Worm (Caenorhabditis elegans) whole organism, L1 larva: ENCODE measurements around the gene erd-2.1.

ENCODE experiments used
- C34B4.2 ChIP-seq: sonication (generic microtip); optimal IDR thresholded peaks from 2 replicates; lab custom pipeline; 2017; ENCODE audit warnings: mild to moderate bottlenecking, missing genetic modification characterization, missing compliant biosample characterization
- F16B12.6 ChIP-seq: fragments of 150-350 bp; optimal IDR thresholded peaks from 2 replicates; lab custom pipeline; 2014; ENCODE audit warnings: missing biosample characterization, missing genetic modification characterization
- aha-1 ChIP-seq: fragments of 150-350 bp; optimal IDR thresholded peaks from 2 replicates; lab custom pipeline; 2014; ENCODE audit warnings: missing biosample characterization, missing genetic modification characterization
- blmp-1 ChIP-seq: fragments of 150-350 bp; optimal IDR thresholded peaks from 2 replicates; lab custom pipeline; 2014; ENCODE audit warnings: missing biosample characterization, missing genetic modification characterization
- ceh-63 ChIP-seq: fragments of 200-800 bp; sonication (Bioruptor generic); optimal IDR thresholded peaks from 2 replicates; lab custom pipeline; 2018; ENCODE audit warnings: mild to moderate bottlenecking, missing genetic modification characterization, missing compliant biosample characterization
- ceh-82 ChIP-seq, 3 experiments: fragments of 150-350 bp in 1 of 3; sonication (generic microtip) in 2 of 3; optimal IDR thresholded peaks; 2 replicates each; lab custom pipeline; 2014 to 2017; ENCODE audit warnings: missing biosample characterization in 3 of 3, missing genetic modification characterization in 3 of 3
- ceh-88 ChIP-seq: fragments of 200-800 bp; sonication (Bioruptor generic); IDR thresholded peaks from 2 replicates; pipeline ENCODE4 v1.3.6; 2022; ENCODE audit warnings: missing genetic modification characterization, missing compliant biosample characterization
- ceh-90 ChIP-seq: sonication (generic microtip); optimal IDR thresholded peaks from 2 replicates; lab custom pipeline; 2016; ENCODE audit warnings: missing genetic modification characterization, missing compliant biosample characterization
- dpl-1 ChIP-seq, 3 experiments: fragments of 150-350 bp in 2 of 3; sonication (generic microtip) in 1 of 3; optimal IDR thresholded peaks; 2 replicates each; lab custom pipeline; 2014 to 2017; ENCODE audit warnings: missing biosample characterization in 3 of 3, missing genetic modification characterization in 3 of 3, missing genetic modification reagents in 3 of 3
- efl-1 ChIP-seq, 4 experiments: fragments of 150-350 bp; optimal IDR thresholded peaks in 3 of 4; peaks in 1 of 4; 1 replicate in 1 of 4; 2 replicates in 3 of 4; lab custom pipeline; 2014; ENCODE audit warnings: missing biosample characterization in 2 of 4, missing genetic modification characterization in 2 of 4, missing genetic modification reagents in 2 of 4
- egl-13 ChIP-seq: sonication (generic microtip); optimal IDR thresholded peaks from 2 replicates; lab custom pipeline; 2016; ENCODE audit warnings: missing genotype, missing genetic modification reagents, missing genetic modification characterization, missing compliant biosample characterization
- egl-27 ChIP-seq, 2 experiments: fragments of 150-350 bp in 1 of 2; sonication (generic microtip); optimal IDR thresholded peaks; 3 replicates each; lab custom pipeline; 2017 to 2018; ENCODE audit warnings: missing biosample characterization in 2 of 2, missing genetic modification characterization in 2 of 2, missing genetic modification reagents in 2 of 2
- elt-3 ChIP-seq, 6 experiments: fragments of 150-350 bp in 1 of 6; sonication (generic microtip); optimal IDR thresholded peaks; 2 replicates each; lab custom pipeline; 2017 to 2018; ENCODE audit warnings: missing biosample characterization in 6 of 6, missing genetic modification characterization in 6 of 6, inconsistent platforms in 1 of 6
- fkh-10 ChIP-seq: sonication (generic microtip); optimal IDR thresholded peaks from 2 replicates; lab custom pipeline; 2017; ENCODE audit warnings: missing biosample characterization, missing genetic modification reagents, missing genetic modification characterization
- grh-1 ChIP-seq: fragments of 200-800 bp; sonication (Bioruptor generic); IDR thresholded peaks from 2 replicates; pipeline ENCODE4 v1.3.6; 2022; ENCODE audit warnings: missing genetic modification reagents, missing genetic modification characterization, missing compliant biosample characterization
- hlh-17 ChIP-seq: fragments of 200-800 bp; sonication (Bioruptor generic); optimal IDR thresholded peaks from 2 replicates; lab custom pipeline; 2018; ENCODE audit warnings: missing genetic modification characterization, mild to moderate bottlenecking, missing compliant biosample characterization, moderate library complexity, borderline replicate concordance
- hlh-4 ChIP-seq: sonication (generic microtip); optimal IDR thresholded peaks from 2 replicates; lab custom pipeline; 2016; ENCODE audit warnings: mild to moderate bottlenecking, missing genetic modification characterization, missing compliant biosample characterization
- hpl-2 ChIP-seq: fragments of 150-350 bp; optimal IDR thresholded peaks from 2 replicates; lab custom pipeline; 2014; ENCODE audit warnings: missing biosample characterization, missing genetic modification reagents, missing genetic modification characterization
- lin-13 ChIP-seq: fragments of 150-350 bp; optimal IDR thresholded peaks from 2 replicates; lab custom pipeline; 2014; ENCODE audit warnings: missing biosample characterization, missing genetic modification reagents, missing genetic modification characterization
- lin-14 ChIP-seq: fragments of 200-800 bp; sonication (Bioruptor generic); optimal IDR thresholded peaks from 2 replicates; lab custom pipeline; 2018; ENCODE audit warnings: mild to moderate bottlenecking, missing genetic modification characterization, moderate library complexity, missing compliant biosample characterization
- lin-15B ChIP-seq: fragments of 150-350 bp; sonication (generic microtip); optimal IDR thresholded peaks from 3 replicates; lab custom pipeline; 2014; ENCODE audit warnings: missing biosample characterization, missing genetic modification characterization
- lin-35 ChIP-seq, 2 experiments: fragments of 150-350 bp; optimal IDR thresholded peaks; 2 replicates each; lab custom pipeline; 2014; ENCODE audit warnings: missing biosample characterization in 2 of 2, missing genetic modification characterization in 2 of 2, missing genetic modification reagents in 2 of 2
- lsy-2 ChIP-seq, 2 experiments: fragments of 150-350 bp; optimal IDR thresholded peaks; 2 replicates each; lab custom pipeline; 2014; ENCODE audit warnings: missing biosample characterization in 2 of 2, missing genetic modification characterization in 2 of 2
- mab-9 ChIP-seq: fragments of 200-800 bp; sonication (Bioruptor generic); IDR thresholded peaks from 2 replicates; pipeline ENCODE4 v1.3.6; 2022; ENCODE audit warnings: missing genetic modification reagents, missing genetic modification characterization, missing compliant biosample characterization
- mep-1 ChIP-seq: fragments of 150-350 bp; optimal IDR thresholded peaks from 2 replicates; lab custom pipeline; 2014; ENCODE audit warnings: missing biosample characterization, missing genetic modification characterization
- nhr-12 ChIP-seq: sonication (generic microtip); optimal IDR thresholded peaks from 2 replicates; lab custom pipeline; 2017; ENCODE audit warnings: missing biosample characterization, missing genetic modification characterization
- nhr-20 ChIP-seq: sonication (generic microtip); optimal IDR thresholded peaks from 2 replicates; lab custom pipeline; 2016; ENCODE audit warnings: mild to moderate bottlenecking, missing genetic modification characterization, missing compliant biosample characterization
- nhr-28 ChIP-seq: fragments of 150-350 bp; optimal IDR thresholded peaks from 2 replicates; lab custom pipeline; 2014; ENCODE audit warnings: missing biosample characterization, missing genetic modification characterization
- nhr-71 ChIP-seq: sonication (generic microtip); optimal IDR thresholded peaks from 2 replicates; lab custom pipeline; 2016; ENCODE audit warnings: mild to moderate bottlenecking, missing genetic modification characterization, moderate library complexity, missing compliant biosample characterization
- nhr-76 ChIP-seq: sonication (generic microtip); optimal IDR thresholded peaks from 2 replicates; lab custom pipeline; 2017; ENCODE audit warnings: missing biosample characterization, missing genetic modification characterization
- nhr-85 ChIP-seq: sonication (generic microtip); peaks from one replicate; lab custom pipeline; 2016; ENCODE audit warnings: missing genetic modification characterization, inconsistent platforms, missing compliant biosample characterization
- nhr-90 ChIP-seq: sonication (generic microtip); optimal IDR thresholded peaks from 2 replicates; lab custom pipeline; 2016; ENCODE audit warnings: mild to moderate bottlenecking, missing genetic modification characterization, missing compliant biosample characterization; ENCODE audit not compliant: poor library complexity
- pag-3 ChIP-seq: sonication (generic microtip); optimal IDR thresholded peaks from 2 replicates; lab custom pipeline; 2017; ENCODE audit warnings: missing genetic modification characterization, mild to moderate bottlenecking, missing compliant biosample characterization, antibody characterized with exemption, borderline replicate concordance; ENCODE audit not compliant: insufficient read depth
- pax-3 ChIP-seq: fragments of 200-800 bp; sonication (Bioruptor generic); optimal IDR thresholded peaks from 2 replicates; lab custom pipeline; 2018; ENCODE audit warnings: mild to moderate bottlenecking, missing genetic modification characterization, moderate library complexity, missing compliant biosample characterization
- rnt-1 ChIP-seq: sonication (generic microtip); optimal IDR thresholded peaks from 2 replicates; lab custom pipeline; 2016; ENCODE audit warnings: mild to moderate bottlenecking, missing genetic modification characterization, moderate library complexity, missing compliant biosample characterization
- skn-1 ChIP-seq: fragments of 150-350 bp; optimal IDR thresholded peaks from 2 replicates; lab custom pipeline; 2014; ENCODE audit warnings: missing biosample characterization, missing genetic modification characterization
- snu-23 ChIP-seq: sonication (generic microtip); optimal IDR thresholded peaks from 2 replicates; lab custom pipeline; 2016; ENCODE audit warnings: missing genetic modification characterization, missing compliant biosample characterization
- swsn-7 ChIP-seq: sonication (generic microtip); optimal IDR thresholded peaks from 2 replicates; lab custom pipeline; 2016; ENCODE audit warnings: missing genetic modification characterization, missing compliant biosample characterization
- tbx-2 ChIP-seq: sonication (generic microtip); optimal IDR thresholded peaks from 2 replicates; lab custom pipeline; 2016; ENCODE audit warnings: missing genetic modification characterization, missing compliant biosample characterization
- tlp-1 ChIP-seq: fragments of 150-350 bp; optimal IDR thresholded peaks from 2 replicates; lab custom pipeline; 2014; ENCODE audit warnings: missing biosample characterization, missing genetic modification characterization
- unc-30 ChIP-seq: sonication (generic microtip); optimal IDR thresholded peaks from 2 replicates; lab custom pipeline; 2017; ENCODE audit warnings: missing biosample characterization, missing genetic modification characterization
- unc-86 ChIP-seq: sonication (generic microtip); optimal IDR thresholded peaks from 2 replicates; lab custom pipeline; 2016; ENCODE audit warnings: missing genetic modification characterization, missing compliant biosample characterization
- vab-15 ChIP-seq: sonication (generic microtip); optimal IDR thresholded peaks from 2 replicates; lab custom pipeline; 2017; ENCODE audit warnings: missing genotype, mild to moderate bottlenecking, missing genetic modification characterization, missing compliant biosample characterization
- xbp-1 ChIP-seq: sonication (generic microtip); optimal IDR thresholded peaks from 2 replicates; lab custom pipeline; 2016; ENCODE audit warnings: missing genetic modification characterization, missing compliant biosample characterization
- zag-1 ChIP-seq: fragments of 150-350 bp; optimal IDR thresholded peaks from 2 replicates; lab custom pipeline; 2014; ENCODE audit warnings: missing biosample characterization, missing genetic modification characterization
- zip-4 ChIP-seq: fragments of 200-800 bp; sonication (Bioruptor generic); optimal IDR thresholded peaks from 2 replicates; lab custom pipeline; 2018; ENCODE audit warnings: mild to moderate bottlenecking, missing genetic modification characterization, moderate library complexity, missing compliant biosample characterization

erd-2.1 gene

DNA sequence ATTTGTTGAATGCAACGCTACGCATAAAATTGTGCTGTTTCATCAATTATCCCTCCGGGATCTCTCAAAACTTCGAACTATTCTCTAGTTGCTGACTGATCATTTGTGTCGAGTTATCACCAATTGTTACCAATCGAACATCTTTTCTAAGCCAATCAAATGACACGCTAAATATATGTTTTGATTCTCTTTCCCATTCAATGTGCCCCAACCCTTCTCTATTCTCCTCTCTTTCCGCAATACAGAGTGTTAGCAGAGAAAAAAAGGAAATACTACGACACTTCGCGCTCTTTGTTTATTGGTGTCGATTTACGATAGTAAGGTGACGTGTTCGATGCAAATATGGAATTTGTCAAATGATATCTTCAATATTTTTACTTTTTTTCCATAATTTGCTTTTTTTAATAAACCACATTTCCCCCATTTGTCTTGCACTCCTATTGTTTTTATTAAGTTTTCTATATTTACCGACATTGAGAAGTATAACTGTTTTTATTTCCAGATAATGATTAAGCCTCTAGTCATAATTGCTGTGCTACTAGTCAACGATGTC is 38.7 kb upstream of the erd-2.1 start, which contains the start of gene nucb-1 (continued):
- TF ChIP-seq ceh-90 (tag; lab: Kevin White, UChicago) (no peak), ceh-82 (tag; optimal IDR thresholded peaks at IDR 0.05; lab: Kevin White, UChicago) (peak; percentile 68 to 82 (median 79)), zag-1 (no peak), nhr-20 (tag; lab: Kevin White, UChicago) (peak; percentile 93), aha-1 (tag; lab: Kevin White, UChicago) (no peak), C34B4.2 (tag; lab: Kevin White, UChicago) (no peak), vab-15 (tag; lab: Kevin White, UChicago) (peak; percentile 25), ceh-88 (GFP tag; lab: Robert Waterston, UW) (no peak), egl-27 (tag; optimal IDR thresholded peaks at IDR 0.05; lab: Kevin White, UChicago) (peak; percentile 35 to 45), unc-30 (tag; lab: Kevin White, UChicago) (no peak), unc-86 (tag; lab: Kevin White, UChicago) (peak; percentile 30), hlh-4 (tag; lab: Kevin White, UChicago) (no peak), hlh-17 (GFP tag; lab: Kevin White, UChicago) (no peak), nhr-12 (tag; lab: Kevin White, UChicago) (no peak), lin-14 (GFP tag; lab: Kevin White, UChicago) (peak; percentile 92), lin-15B (peak; percentile 55), efl-1 (optimal IDR thresholded peaks at IDR 0.05; lab: Kevin White, UChicago) (peak; percentile 71 to 75), efl-1 (GFP tag; optimal IDR thresholded peaks at IDR 0.05 in 1 of 2; lab: Kevin White, UChicago) (peak; percentile 27 to 96), nhr-28 (no peak), xbp-1 (tag; lab: Kevin White, UChicago) (peak; percentile 98), dpl-1 (GFP tag; optimal IDR thresholded peaks at IDR 0.05; lab: Kevin White, UChicago) (peak; percentile 46 to 63 (median 57)), ceh-63 (GFP tag; lab: Kevin White, UChicago) (no peak), lin-35 (GFP tag; optimal IDR thresholded peaks at IDR 0.05; lab: Kevin White, UChicago) (peak; percentile 64 to 86), hpl-2 (GFP tag; lab: Kevin White, UChicago) (peak; percentile 32), skn-1 (tag; lab: Kevin White, UChicago) (no peak), tbx-2 (tag; lab: Kevin White, UChicago) (peak; percentile 80), F16B12.6 (tag; lab: Kevin White, UChicago) (no peak), mab-9 (no peak), rnt-1 (tag; lab: Kevin White, UChicago) (peak; percentile 85), egl-13 (tag; lab: Kevin White, UChicago) (no peak), lin-13 (GFP tag; lab: Kevin White, UChicago) (peak; percentile 64), nhr-76 (no peak)

DNA sequence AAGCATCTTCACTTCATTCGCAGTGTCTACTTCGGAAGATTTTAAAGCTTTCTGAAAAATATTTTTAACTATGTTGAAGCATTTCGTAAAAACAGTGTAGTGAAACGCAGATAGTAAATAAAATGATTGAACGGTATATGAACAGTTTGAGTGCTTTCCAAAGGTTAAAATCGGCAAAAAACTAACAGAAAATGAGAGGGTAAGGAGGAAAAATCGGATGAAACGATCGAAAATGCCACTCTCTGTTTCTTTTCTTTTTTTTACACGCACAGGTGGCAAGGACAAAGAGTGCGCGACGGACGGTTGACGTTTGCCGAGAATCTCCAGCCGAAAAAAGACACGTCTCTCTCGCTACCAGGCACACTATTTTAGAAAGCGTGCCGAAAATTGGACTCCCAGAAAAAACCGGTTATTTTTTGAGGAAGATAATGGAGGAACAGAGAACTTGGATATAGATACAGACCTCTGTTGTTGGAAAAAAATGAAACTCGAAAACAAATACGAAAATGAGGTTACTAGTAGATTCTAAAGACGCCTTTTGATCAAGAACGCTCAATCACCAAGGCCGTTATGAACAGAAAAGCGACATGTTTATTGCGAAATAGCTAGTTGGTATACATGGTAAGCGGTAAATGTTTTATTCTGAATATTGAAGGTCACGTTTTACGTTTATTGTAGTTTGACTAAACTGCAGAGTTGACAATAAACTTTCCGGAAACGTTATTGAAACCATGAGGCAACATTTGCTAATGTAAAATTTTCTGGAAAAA is 35.9 kb upstream of the erd-2.1 start, which contains the start of gene myrf-2:
myrf-2 (minus strand) TSS at position 51 of the 770 bp plus-strand sequence.
- TF ChIP-seq blmp-1 (tag; lab: Kevin White, UChicago) (peak; percentile 89), pax-3 (tag; lab: Kevin White, UChicago) (no peak), swsn-7 (tag; lab: Kevin White, UChicago) (peak; percentile 1), tlp-1 (tag; lab: Kevin White, UChicago) (no peak), elt-3 (tag; optimal IDR thresholded peaks at IDR 0.05; lab: Kevin White, UChicago) (peak in 2 of 6 experiments; percentile 30 to 58), pag-3 (peak; percentile 87), snu-23 (peak; percentile 47), fkh-10 (GFP tag; lab: Kevin White, UChicago) (no peak), nhr-85 (tag; lab: Kevin White, UChicago) (peak; percentile 90), mep-1 (tag; lab: Kevin White, UChicago) (peak; percentile 47), lin-14 (GFP tag; lab: Kevin White, UChicago) (peak; percentile 89), zip-4 (GFP tag; lab: Kevin White, UChicago) (peak; percentile 63), grh-1 (peak; percentile 91), nhr-71 (tag; lab: Kevin White, UChicago) (peak; percentile 36), lsy-2 (tag; optimal IDR thresholded peaks at IDR 0.05; lab: Kevin White, UChicago) (peak in 1 of 2 experiments; percentile 20), xbp-1 (tag; lab: Kevin White, UChicago) (peak; percentile 33), nhr-90 (peak; percentile 19), nhr-20 (tag; lab: Kevin White, UChicago) (peak; percentile 59), hlh-4 (tag; lab: Kevin White, UChicago) (no peak)
